Fruit fly (Drosophila melanogaster) whole organism, adult: Measurements from ENCODE around the gene VhaM9.7-d.

ENCODE experiments used
- CG11617 ChIP-seq: fragments of 200-800 bp; sonication (Bioruptor generic); optimal IDR thresholded peaks from 2 replicates; lab custom pipeline; 2017; ENCODE audit warnings: mild to moderate bottlenecking, missing biosample characterization, missing genetic modification reagents, missing genetic modification characterization
- CG12768 ChIP-seq: fragments of 200-800 bp; sonication (Bioruptor generic); optimal IDR thresholded peaks from 2 replicates; lab custom pipeline; 2017; ENCODE audit warnings: missing biosample characterization, missing genetic modification characterization, mild to moderate bottlenecking, moderate library complexity, missing genetic modification reagents
- CG14711 ChIP-seq: fragments of 200-800 bp; sonication (Bioruptor generic); optimal IDR thresholded peaks from 2 replicates; lab custom pipeline; 2018; ENCODE audit warnings: missing biosample characterization, mild to moderate bottlenecking, missing genetic modification characterization, moderate library complexity
- CG33017 ChIP-seq: fragments of 200-800 bp; sonication (Bioruptor generic); optimal IDR thresholded peaks from 2 replicates; lab custom pipeline; 2018; ENCODE audit warnings: missing biosample characterization, mild to moderate bottlenecking, missing genetic modification characterization, moderate library complexity
- CG5204 ChIP-seq: fragments of 200-800 bp; sonication (Bioruptor generic); optimal IDR thresholded peaks from 2 replicates; lab custom pipeline; 2016; ENCODE audit warnings: missing biosample characterization, missing genetic modification characterization
- CG7045 ChIP-seq: fragments of 200-800 bp; sonication (Bioruptor generic); optimal IDR thresholded peaks from 2 replicates; lab custom pipeline; 2017; ENCODE audit warnings: missing biosample characterization, mild to moderate bottlenecking, missing genetic modification characterization
- Clk ChIP-seq: fragments of 200-800 bp; sonication (Bioruptor generic); optimal IDR thresholded peaks from 2 replicates; lab custom pipeline; 2017; ENCODE audit warnings: missing biosample characterization, missing genetic modification characterization
- Crg-1 ChIP-seq: fragments of 200-800 bp; sonication (Bioruptor generic); optimal IDR thresholded peaks from 2 replicates; lab custom pipeline; 2016; ENCODE audit warnings: missing biosample characterization, missing genetic modification characterization
- cic ChIP-seq: fragments of 200-800 bp; sonication (Bioruptor generic); optimal IDR thresholded peaks from 2 replicates; lab custom pipeline; 2017; ENCODE audit warnings: missing biosample characterization, mild to moderate bottlenecking, missing genetic modification characterization, moderate library complexity
- cnc ChIP-seq, 2 experiments: fragments of >200 bp; optimal IDR thresholded peaks; 2 replicates each; lab custom pipeline; 2017
- ovo ChIP-seq: fragments of 200-800 bp; sonication (Bioruptor generic); optimal IDR thresholded peaks from 2 replicates; lab custom pipeline; 2016; ENCODE audit warnings: missing biosample characterization, missing genetic modification characterization
- pad ChIP-seq: fragments of 200-800 bp; sonication (Bioruptor generic); optimal IDR thresholded peaks from 3 replicates; lab custom pipeline; 2017; ENCODE audit warnings: missing biosample characterization, missing genetic modification characterization, mild to moderate bottlenecking, moderate library complexity, missing genetic modification reagents
- toe ChIP-seq: fragments of 200-800 bp; sonication (Bioruptor generic); optimal IDR thresholded peaks from 2 replicates; lab custom pipeline; 2016; ENCODE audit warnings: missing biosample characterization, missing genetic modification characterization

DNA sequence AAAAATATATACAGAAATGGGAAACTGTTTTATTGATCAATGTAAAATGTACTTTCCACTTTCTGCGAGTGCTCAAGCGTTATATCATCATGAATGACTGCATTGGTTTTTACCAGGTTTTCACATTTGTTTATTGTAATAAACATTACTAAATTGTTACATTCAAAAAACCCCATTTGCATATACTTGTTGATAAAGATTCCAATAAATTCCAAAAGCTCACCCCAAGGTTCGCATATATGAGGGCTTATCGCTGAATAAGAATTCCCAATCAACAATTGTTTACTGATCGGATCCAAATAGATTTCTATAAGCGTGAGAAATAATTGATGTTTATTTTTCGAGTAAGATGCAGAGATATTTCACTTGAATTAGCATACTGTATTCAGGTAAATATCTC is 28.5 kb downstream of the VhaM9.7-d start:
- TF ChIP-seq CG33017, result no peak
- no peak for TF ChIP-seq Clk (GFP tag; lab: Kevin White, UChicago)
- TF ChIP-seq toe, result no peak
- no peak for TF ChIP-seq CG5204
- no peak for TF ChIP-seq cic (GFP tag; lab: Kevin White, UChicago)
- no peak for TF ChIP-seq CG11617 (GFP tag; lab: Kevin White, UChicago)
- TF ChIP-seq Crg-1 (GFP tag; lab: Kevin White, UChicago), result no peak
- TF ChIP-seq pad (GFP tag; lab: Kevin White, UChicago), result no peak
- TF ChIP-seq ovo, result no peak
- no peak for TF ChIP-seq cnc (optimal IDR thresholded peaks at IDR 0.05; lab: Kevin White, UChicago)
- TF ChIP-seq CG12768 (GFP tag; lab: Kevin White, UChicago), result no peak
- TF ChIP-seq CG7045, result no peak
- TF ChIP-seq CG14711 (tag; lab: Kevin White, UChicago), result no peak
